Fruit fly (Drosophila melanogaster) whole organism, prepupa: ENCODE results near the gene CG17147.

Experiments
- Blimp-1 ChIP-seq: fragments of 200-800 bp; sonication (Bioruptor generic); optimal IDR thresholded peaks from 3 replicates; lab custom pipeline; 2017; ENCODE audit warnings: missing biosample characterization, missing genetic modification characterization, mild to moderate bottlenecking, moderate library complexity, missing genetic modification reagents
- CG10631 ChIP-seq: fragments of 200-800 bp; sonication (Bioruptor generic); optimal IDR thresholded peaks from 2 replicates; lab custom pipeline; 2016; ENCODE audit warnings: missing biosample characterization, missing genetic modification characterization
- CG10669 ChIP-seq: fragments of 200-800 bp; sonication (Bioruptor generic); optimal IDR thresholded peaks from 3 replicates; lab custom pipeline; 2018; ENCODE audit warnings: missing biosample characterization, mild to moderate bottlenecking, missing genetic modification characterization, moderate library complexity
- CG11762 ChIP-seq: fragments of 200-800 bp; sonication (Bioruptor generic); optimal IDR thresholded peaks from 3 replicates; lab custom pipeline; 2016; ENCODE audit warnings: missing biosample characterization, missing genetic modification characterization; ENCODE audit not compliant: insufficient read depth
- CG11902 ChIP-seq: fragments of 200-800 bp; sonication (Bioruptor generic); optimal IDR thresholded peaks from 3 replicates; lab custom pipeline; 2016; ENCODE audit warnings: missing biosample characterization, missing genetic modification characterization
- CG1621 ChIP-seq: fragments of 200-800 bp; sonication (Bioruptor generic); optimal IDR thresholded peaks from 3 replicates; lab custom pipeline; 2018; ENCODE audit warnings: missing biosample characterization, mild to moderate bottlenecking, missing genetic modification characterization
- CG16779 ChIP-seq: fragments of 200-800 bp; sonication (Bioruptor generic); optimal IDR thresholded peaks from 3 replicates; lab custom pipeline; 2017; ENCODE audit warnings: missing biosample characterization, mild to moderate bottlenecking, missing genetic modification characterization
- CG3032 ChIP-seq: fragments of 200-800 bp; optimal IDR thresholded peaks from 2 replicates; lab custom pipeline; 2019; ENCODE audit warnings: missing biosample characterization, mild to moderate bottlenecking, missing genetic modification characterization, moderate library complexity
- CG31627 ChIP-seq: fragments of 200-800 bp; sonication (Bioruptor generic); optimal IDR thresholded peaks from 3 replicates; lab custom pipeline; 2016; ENCODE audit warnings: missing biosample characterization, missing genetic modification characterization
- CG32006 ChIP-seq: fragments of 200-800 bp; sonication (Bioruptor generic); optimal IDR thresholded peaks from 3 replicates; lab custom pipeline; 2017; ENCODE audit warnings: missing biosample characterization, mild to moderate bottlenecking, missing genetic modification characterization
- CG34406 ChIP-seq: fragments of 200-800 bp; sonication (Bioruptor generic); optimal IDR thresholded peaks from 3 replicates; lab custom pipeline; 2016; ENCODE audit warnings: missing biosample characterization, missing genetic modification characterization
- CG4318 ChIP-seq: fragments of 200-800 bp; sonication (Bioruptor generic); optimal IDR thresholded peaks from 3 replicates; lab custom pipeline; 2017; ENCODE audit warnings: missing biosample characterization, mild to moderate bottlenecking, missing genetic modification characterization
- CG6163 ChIP-seq: fragments of 200-800 bp; sonication (Bioruptor generic); IDR thresholded peaks from 3 replicates; pipeline ENCODE4 v1.3.6; 2022; ENCODE audit warnings: missing biosample characterization, missing genetic modification characterization
- CG6808 ChIP-seq: fragments of 200-800 bp; sonication (Bioruptor generic); optimal IDR thresholded peaks from 3 replicates; lab custom pipeline; 2017; ENCODE audit warnings: missing biosample characterization, missing genetic modification characterization, mild to moderate bottlenecking, moderate library complexity, missing genetic modification reagents
- CG7368 ChIP-seq: fragments of 200-800 bp; sonication (Bioruptor generic); optimal IDR thresholded peaks from 3 replicates; lab custom pipeline; 2016; ENCODE audit warnings: missing biosample characterization, missing genetic modification characterization
- CG8119 ChIP-seq: fragments of 200-800 bp; sonication (Bioruptor generic); IDR thresholded peaks from 3 replicates; pipeline ENCODE4 v1.3.6; 2022; ENCODE audit warnings: missing biosample characterization, missing genetic modification characterization
- CG8319 ChIP-seq: fragments of 200-800 bp; sonication (Bioruptor generic); optimal IDR thresholded peaks from 3 replicates; lab custom pipeline; 2016; ENCODE audit warnings: missing biosample characterization, missing genetic modification characterization
- CG8632 ChIP-seq: fragments of 200-800 bp; sonication (Bioruptor generic); optimal IDR thresholded peaks from 3 replicates; lab custom pipeline; 2016; ENCODE audit warnings: missing biosample characterization, missing genetic modification characterization
- CG9139 ChIP-seq: fragments of 200-800 bp; sonication (Bioruptor generic); optimal IDR thresholded peaks from 3 replicates; lab custom pipeline; 2017; ENCODE audit warnings: missing biosample characterization, mild to moderate bottlenecking, missing genetic modification characterization
- Eip78C ChIP-seq: fragments of 200-800 bp; sonication (Bioruptor generic); peaks from one replicate; lab custom pipeline; 2016; ENCODE audit warnings: missing biosample characterization, missing genetic modification characterization
- Ets96B ChIP-seq: fragments of 200-800 bp; optimal IDR thresholded peaks from 2 replicates; lab custom pipeline; 2019; ENCODE audit warnings: missing biosample characterization, mild to moderate bottlenecking, missing genetic modification characterization, moderate library complexity
- Gug ChIP-seq: fragments of 200-800 bp; sonication (Bioruptor generic); IDR thresholded peaks from 2 replicates; pipeline ENCODE4 v1.3.6; 2022; ENCODE audit warnings: missing biosample characterization, missing genetic modification characterization
- Hr39 ChIP-seq: fragments of 200-800 bp; sonication (Bioruptor generic); optimal IDR thresholded peaks from 2 replicates; lab custom pipeline; 2016; ENCODE audit warnings: missing biosample characterization, missing genetic modification characterization
- OdsH ChIP-seq: fragments of 200-800 bp; sonication (Bioruptor generic); optimal IDR thresholded peaks from 3 replicates; lab custom pipeline; 2016; ENCODE audit warnings: missing biosample characterization, missing genetic modification characterization
- Sox102F ChIP-seq: fragments of 200-800 bp; sonication (Bioruptor generic); optimal IDR thresholded peaks from 2 replicates; lab custom pipeline; 2016; ENCODE audit warnings: missing biosample characterization, mild to moderate bottlenecking, missing genetic modification characterization
- Sox14 ChIP-seq: fragments of 200-800 bp; sonication (Bioruptor generic); optimal IDR thresholded peaks from 3 replicates; lab custom pipeline; 2016; ENCODE audit warnings: missing biosample characterization, missing genetic modification characterization
- Sox15 ChIP-seq: fragments of 200-800 bp; sonication (Bioruptor generic); optimal IDR thresholded peaks from 3 replicates; lab custom pipeline; 2016; ENCODE audit warnings: missing biosample characterization, missing genetic modification characterization
- achi ChIP-seq: fragments of 200-800 bp; sonication (Bioruptor generic); optimal IDR thresholded peaks from 3 replicates; lab custom pipeline; 2016; ENCODE audit warnings: missing biosample characterization, missing genetic modification characterization
- cyc ChIP-seq: fragments of 200-800 bp; sonication (Bioruptor generic); optimal IDR thresholded peaks from 3 replicates; lab custom pipeline; 2016; ENCODE audit warnings: missing biosample characterization, missing genetic modification characterization
- dac ChIP-seq: fragments of 200-800 bp; sonication (Bioruptor generic); optimal IDR thresholded peaks from 2 replicates; lab custom pipeline; 2017; ENCODE audit warnings: missing biosample characterization, mild to moderate bottlenecking, missing genetic modification characterization
- dsx ChIP-seq: fragments of 200-800 bp; optimal IDR thresholded peaks from 3 replicates; lab custom pipeline; 2019; ENCODE audit warnings: missing biosample characterization, mild to moderate bottlenecking, missing genetic modification characterization, moderate library complexity; ENCODE audit not compliant: poor library complexity, severe bottlenecking
- esn ChIP-seq: fragments of 200-800 bp; sonication (Bioruptor generic); optimal IDR thresholded peaks from 2 replicates; lab custom pipeline; 2016; ENCODE audit warnings: missing biosample characterization, mild to moderate bottlenecking, missing genetic modification characterization, moderate library complexity
- fd59A ChIP-seq: fragments of 200-800 bp; sonication (Bioruptor generic); optimal IDR thresholded peaks from 2 replicates; lab custom pipeline; 2017; ENCODE audit warnings: missing biosample characterization, mild to moderate bottlenecking, missing genetic modification characterization, missing genetic modification reagents
- fd85E ChIP-seq: fragments of 200-800 bp; sonication (Bioruptor generic); optimal IDR thresholded peaks from 3 replicates; lab custom pipeline; 2016; ENCODE audit warnings: missing biosample characterization, missing genetic modification characterization
- lz ChIP-seq: fragments of 200-800 bp; sonication (Bioruptor generic); optimal IDR thresholded peaks from 3 replicates; lab custom pipeline; 2016; ENCODE audit warnings: missing biosample characterization, missing genetic modification characterization
- net ChIP-seq: fragments of 200-800 bp; sonication (Bioruptor generic); optimal IDR thresholded peaks from 3 replicates; lab custom pipeline; 2016; ENCODE audit warnings: missing biosample characterization, missing genetic modification characterization
- salr ChIP-seq, 2 experiments: fragments of 200-800 bp; sonication (Bioruptor generic); optimal IDR thresholded peaks; 3 replicates each; lab custom pipeline; 2016 to 2018; ENCODE audit warnings: missing biosample characterization in 2 of 2, missing genetic modification characterization in 2 of 2, mild to moderate bottlenecking in 1 of 2
- spab ChIP-seq: fragments of 200-800 bp; sonication (Bioruptor generic); optimal IDR thresholded peaks from 2 replicates; lab custom pipeline; 2017; ENCODE audit warnings: missing biosample characterization, mild to moderate bottlenecking, missing genetic modification characterization, missing genetic modification reagents
- ss ChIP-seq, 2 experiments: fragments of 200-800 bp; sonication (Bioruptor generic); optimal IDR thresholded peaks; 2 replicates in 1 of 2; 3 replicates in 1 of 2; lab custom pipeline; 2017 to 2018; ENCODE audit warnings: mild to moderate bottlenecking in 2 of 2, missing biosample characterization in 2 of 2, missing genetic modification characterization in 2 of 2, moderate library complexity in 1 of 2
- svp ChIP-seq: fragments of 200-800 bp; sonication (Bioruptor generic); peaks from one replicate; lab custom pipeline; 2016; ENCODE audit warnings: missing biosample characterization, missing genetic modification characterization
- topi ChIP-seq: fragments of 200-800 bp; sonication (Bioruptor generic); optimal IDR thresholded peaks from 3 replicates; lab custom pipeline; 2016; ENCODE audit warnings: missing biosample characterization, missing genetic modification characterization
- vri ChIP-seq: fragments of 200-800 bp; sonication (Bioruptor generic); optimal IDR thresholded peaks from 3 replicates; lab custom pipeline; 2016; ENCODE audit warnings: missing biosample characterization, mild to moderate bottlenecking, missing genetic modification characterization

CG17147 gene

dm6 chr3L:20241987-20242982, 18.6 kb downstream of the CG17147 start (continued):
- TF ChIP-seq Gug = peak; percentile 16; the same call in 1 of the 2 replicates
- TF ChIP-seq CG16779 (tag; lab: Kevin White, UChicago) = no peak
- TF ChIP-seq CG10631 (GFP tag; lab: Kevin White, UChicago) = peak; percentile 69
- peak; percentile 52 for TF ChIP-seq net (GFP tag; lab: Kevin White, UChicago)
- TF ChIP-seq CG6808 = peak; percentile 2
- TF ChIP-seq spab (GFP tag; lab: Kevin White, UChicago) = peak; percentile 16
- peak; percentile 61 for TF ChIP-seq CG6163 (GFP tag; lab: Robert Waterston, UW)
- TF ChIP-seq CG8632 (GFP tag; lab: Kevin White, UChicago) = peak; percentile 67
- TF ChIP-seq fd85E = peak; percentile 14
- peak in 1 of 2 experiments; percentile 48 for TF ChIP-seq salr (GFP tag; optimal IDR thresholded peaks at IDR 0.05; lab: Kevin White, UChicago)
- peak; percentile 69 for TF ChIP-seq esn
- TF ChIP-seq ss (GFP tag; optimal IDR thresholded peaks at IDR 0.05; lab: Kevin White, UChicago) = peak in 1 of 2 experiments; percentile 52
- peak; percentile 4 for TF ChIP-seq CG8319 (GFP tag; lab: Kevin White, UChicago)
- peak; percentile 58; the same call in 2 of the 3 replicates for TF ChIP-seq CG8119 (GFP tag; lab: Robert Waterston, UW)
- peak; percentile 9 for TF ChIP-seq CG11762 (GFP tag; lab: Kevin White, UChicago)
- peak; percentile 41 for TF ChIP-seq dsx
- peak; percentile 20 for TF ChIP-seq CG9139 (GFP tag; lab: Kevin White, UChicago)
- peak; percentile 83 for TF ChIP-seq Eip78C
- no peak for TF ChIP-seq CG1621
- TF ChIP-seq dac (GFP tag; lab: Kevin White, UChicago) = no peak
- peak; percentile 36 for TF ChIP-seq Sox15 (GFP tag; lab: Kevin White, UChicago)
- TF ChIP-seq CG11902 = no peak
- TF ChIP-seq vri (GFP tag; lab: Kevin White, UChicago) = peak; percentile 4
- TF ChIP-seq CG4318 (GFP tag; lab: Kevin White, UChicago) = peak; percentile 55
- peak; percentile 3 for TF ChIP-seq Sox14 (GFP tag; lab: Kevin White, UChicago)
- peak; percentile 63 for TF ChIP-seq OdsH (GFP tag; lab: Kevin White, UChicago)
- peak; percentile 7 for TF ChIP-seq fd59A
- peak; percentile 52 for TF ChIP-seq Sox102F (GFP tag; lab: Kevin White, UChicago)
- peak; percentile 67 for TF ChIP-seq CG34406 (GFP tag; lab: Kevin White, UChicago)
- TF ChIP-seq CG32006 = peak; percentile 71
- peak; percentile 63 for TF ChIP-seq achi (GFP tag; lab: Kevin White, UChicago)
- peak; percentile 33 for TF ChIP-seq Hr39 (GFP tag; lab: Kevin White, UChicago)
- TF ChIP-seq lz (GFP tag; lab: Kevin White, UChicago) = peak; percentile 36
- no peak for TF ChIP-seq Ets96B (tag; lab: Kevin White, UChicago)
- no peak for TF ChIP-seq Blimp-1 (GFP tag; lab: Kevin White, UChicago)
- TF ChIP-seq CG7368 (GFP tag; lab: Kevin White, UChicago) = peak; percentile 22
- TF ChIP-seq svp = peak; percentile 74
- TF ChIP-seq CG31627 = peak; percentile 46
- TF ChIP-seq topi (GFP tag; lab: Kevin White, UChicago) = peak; percentile 54
- TF ChIP-seq CG10669 (GFP tag; lab: Kevin White, UChicago) = peak; percentile 45
- TF ChIP-seq cyc = peak; percentile 46
- TF ChIP-seq CG3032 = peak; percentile 64
